Fruit fly (Drosophila melanogaster): ENCODE data around the gene CG42375.

- TF ChIP-seq CG8478 (optimal IDR thresholded peaks at IDR 0.05) (no peak), CTCF (optimal IDR thresholded peaks at IDR 0.05) (no peak)
Observed at dm6 chr3R:13782578-13782977, 3.2 kb downstream of the CG42375 start.
